Fruit fly (Drosophila melanogaster): ENCODE results near the gene Obp28a.

Obp28a gene

dm6 chr2L:7503719-7504118, 6.6 kb upstream of the Obp28a start:
- TF ChIP-seq CG17801 (GFP tag; optimal IDR thresholded peaks at IDR 0.05; ENCODE audit: partially characterized antibody) = no peak

- TF ChIP-seq CG17801 (GFP tag; optimal IDR thresholded peaks at IDR 0.05; ENCODE audit: partially characterized antibody) = no peak
Measured at dm6 chr2L:7501743-7502142, 4.6 kb upstream of the Obp28a start.

dm6 chr2L:7498208-7498607, 1.0 kb upstream of the Obp28a start:
- no peak for TF ChIP-seq CG17801 (GFP tag; optimal IDR thresholded peaks at IDR 0.05; ENCODE audit: partially characterized antibody)

dm6 chr2L:7495987-7496503, 1.1 kb downstream of the Obp28a start, which contains the start of gene Ziz:
Gene Ziz (minus strand): TSS chr2L:7496307.
- TF ChIP-seq CG17801 (GFP tag; optimal IDR thresholded peaks at IDR 0.05; ENCODE audit: partially characterized antibody) = no peak

- no peak for TF ChIP-seq CG17801 (GFP tag; optimal IDR thresholded peaks at IDR 0.05; ENCODE audit: partially characterized antibody)
Measured at dm6 chr2L:7495294-7495986, 1.7 kb downstream of the Obp28a start.

dm6 chr2L:7494341-7495293, 2.5 kb downstream of the Obp28a start:
- TF ChIP-seq CG17801 (GFP tag; optimal IDR thresholded peaks at IDR 0.05; ENCODE audit: partially characterized antibody) = no peak

- TF ChIP-seq CG17801 (GFP tag; optimal IDR thresholded peaks at IDR 0.05; ENCODE audit: partially characterized antibody) = no peak
Measured at dm6 chr2L:7493444-7493843, 3.7 kb downstream of the Obp28a start.

- TF ChIP-seq CG17801 (GFP tag; optimal IDR thresholded peaks at IDR 0.05; ENCODE audit: partially characterized antibody) = peak; percentile 82
Measured at dm6 chr2L:7492508-7492907, 4.7 kb downstream of the Obp28a start.

dm6 chr2L:7491902-7492301, 5.3 kb downstream of the Obp28a start:
- TF ChIP-seq CG17801 (GFP tag; optimal IDR thresholded peaks at IDR 0.05; ENCODE audit: partially characterized antibody) = no peak

- TF ChIP-seq CG17801 (GFP tag; optimal IDR thresholded peaks at IDR 0.05; ENCODE audit: partially characterized antibody) = no peak
Measured at dm6 chr2L:7486222-7486621, 10.9 kb downstream of the Obp28a start.

dm6 chr2L:7474404-7474803, 22.8 kb downstream of the Obp28a start, which contains the start of gene CG6441:
Gene CG6441 (plus strand): TSS chr2L:7474704.
- TF ChIP-seq CG17801 (GFP tag; optimal IDR thresholded peaks at IDR 0.05; ENCODE audit: partially characterized antibody) = no peak

- TF ChIP-seq CG17801 (GFP tag; optimal IDR thresholded peaks at IDR 0.05; ENCODE audit: partially characterized antibody) = no peak
Measured at dm6 chr2L:7473248-7473647, 23.9 kb downstream of the Obp28a start.

- no peak for TF ChIP-seq CG17801 (GFP tag; optimal IDR thresholded peaks at IDR 0.05; ENCODE audit: partially characterized antibody)
Measured at dm6 chr2L:7466304-7466703, 30.9 kb downstream of the Obp28a start, which contains the start of gene CG6055. Gene CG6055 (plus strand): TSS chr2L:7466543.

- TF ChIP-seq CG17801 (GFP tag; optimal IDR thresholded peaks at IDR 0.05; ENCODE audit: partially characterized antibody) = no peak
Measured at dm6 chr2L:7462147-7462546, 35.0 kb downstream of the Obp28a start, which contains the start of gene Gr28b. Gene Gr28b (minus strand): TSS chr2L:7462247.

dm6 chr2L:7454112-7454511, 43.1 kb downstream of the Obp28a start, which contains the start of gene Gr28a:
Gene Gr28a (minus strand): TSS chr2L:7454212.
- TF ChIP-seq CG17801 (GFP tag; optimal IDR thresholded peaks at IDR 0.05; ENCODE audit: partially characterized antibody) = no peak

Measured in ovary, adult (tissue).